Worm (Caenorhabditis elegans) whole organism, early embryonic: ENCODE measurements around the gene chup-1.

Experiments
- B0310.2 ChIP-seq: sonication (generic microtip); optimal IDR thresholded peaks from 2 replicates; lab custom pipeline; 2016; ENCODE audit warnings: mild to moderate bottlenecking, missing genetic modification characterization, missing compliant biosample characterization
- aly-1 ChIP-seq: sonication (generic microtip); optimal IDR thresholded peaks from 2 replicates; lab custom pipeline; 2016; ENCODE audit warnings: missing genetic modification characterization, missing compliant biosample characterization
- ama-1 ChIP-seq: fragments of 150-350 bp; optimal IDR thresholded peaks from 2 replicates; lab custom pipeline; 2014
- ceh-13 ChIP-seq: fragments of 200-800 bp; sonication (Bioruptor generic); optimal IDR thresholded peaks from 2 replicates; lab custom pipeline; 2018; ENCODE audit warnings: mild to moderate bottlenecking, missing genetic modification characterization, missing compliant biosample characterization
- ceh-36 ChIP-seq: sonication (generic microtip); optimal IDR thresholded peaks from 2 replicates; lab custom pipeline; 2016; ENCODE audit warnings: missing genetic modification characterization, inconsistent platforms, missing compliant biosample characterization
- ets-7 ChIP-seq: sonication (generic microtip); optimal IDR thresholded peaks from 2 replicates; lab custom pipeline; 2016; ENCODE audit warnings: missing genotype, missing genetic modification characterization, missing compliant biosample characterization
- flt-1 ChIP-seq: fragments of 200-800 bp; sonication (Bioruptor generic); IDR thresholded peaks from 2 replicates; pipeline ENCODE4 v1.3.6; 2022; ENCODE audit warnings: missing genetic modification characterization, missing compliant biosample characterization
- hmbx-1 ChIP-seq: sonication (generic microtip); optimal IDR thresholded peaks from 2 replicates; lab custom pipeline; 2016; ENCODE audit warnings: mild to moderate bottlenecking, missing genetic modification characterization, missing compliant biosample characterization
- hmg-4 ChIP-seq: fragments of 200-800 bp; sonication (Bioruptor generic); optimal IDR thresholded peaks from 2 replicates; lab custom pipeline; 2018; ENCODE audit warnings: mild to moderate bottlenecking, missing genetic modification characterization, missing compliant biosample characterization
- hnd-1 ChIP-seq: sonication (generic microtip); optimal IDR thresholded peaks from 2 replicates; lab custom pipeline; 2016; ENCODE audit warnings: missing genetic modification characterization, missing compliant biosample characterization
- pes-1 ChIP-seq: fragments of 200-800 bp; sonication (Bioruptor generic); IDR thresholded peaks from 2 replicates; pipeline ENCODE4 v1.3.6; 2022; ENCODE audit warnings: missing genetic modification reagents, missing genetic modification characterization, missing compliant biosample characterization
- tbx-11 ChIP-seq: fragments of 200-800 bp; sonication (Bioruptor generic); IDR thresholded peaks from 2 replicates; pipeline ENCODE4 v1.3.6; 2022; ENCODE audit warnings: missing genetic modification characterization, missing compliant biosample characterization
- tbx-37 ChIP-seq: fragments of 200-800 bp; sonication (Bioruptor generic); conservative IDR thresholded peaks from 2 replicates; pipeline ENCODE4 v1.3.6; 2022; ENCODE audit warnings: missing genetic modification reagents, missing genetic modification characterization, missing compliant biosample characterization
- tra-4 ChIP-seq: sonication (generic microtip); optimal IDR thresholded peaks from 2 replicates; lab custom pipeline; 2017; ENCODE audit warnings: missing genetic modification characterization, missing compliant biosample characterization

ce11 chrX:8755987-8756386, 36.0 kb upstream of the chup-1 start:
- TF ChIP-seq B0310.2 (tag; lab: Kevin White, UChicago), result no peak
- TF ChIP-seq ceh-36 (tag; lab: Kevin White, UChicago), result no peak
- no peak for TF ChIP-seq tra-4
- no peak for TF ChIP-seq tbx-37 (GFP tag; lab: Robert Waterston, UW)
- no peak for TF ChIP-seq hnd-1 (tag; lab: Kevin White, UChicago)
- no peak for TF ChIP-seq ama-1 (lab: Kevin White, UChicago)
- TF ChIP-seq pes-1 (GFP tag; lab: Robert Waterston, UW), result no peak
- TF ChIP-seq flt-1 (GFP tag; lab: Robert Waterston, UW), result no peak
- TF ChIP-seq ets-7 (tag; lab: Kevin White, UChicago), result no peak
- no peak for TF ChIP-seq hmg-4 (GFP tag; lab: Kevin White, UChicago)
- TF ChIP-seq hmbx-1 (tag; lab: Kevin White, UChicago), result no peak
- no peak for TF ChIP-seq aly-1 (tag; lab: Kevin White, UChicago)
- no peak for TF ChIP-seq tbx-11 (GFP tag; lab: Robert Waterston, UW)
- no peak for TF ChIP-seq ceh-13 (GFP tag; lab: Kevin White, UChicago)
